Worm (Caenorhabditis elegans): ENCODE results near the gene cut-5.

DNA sequence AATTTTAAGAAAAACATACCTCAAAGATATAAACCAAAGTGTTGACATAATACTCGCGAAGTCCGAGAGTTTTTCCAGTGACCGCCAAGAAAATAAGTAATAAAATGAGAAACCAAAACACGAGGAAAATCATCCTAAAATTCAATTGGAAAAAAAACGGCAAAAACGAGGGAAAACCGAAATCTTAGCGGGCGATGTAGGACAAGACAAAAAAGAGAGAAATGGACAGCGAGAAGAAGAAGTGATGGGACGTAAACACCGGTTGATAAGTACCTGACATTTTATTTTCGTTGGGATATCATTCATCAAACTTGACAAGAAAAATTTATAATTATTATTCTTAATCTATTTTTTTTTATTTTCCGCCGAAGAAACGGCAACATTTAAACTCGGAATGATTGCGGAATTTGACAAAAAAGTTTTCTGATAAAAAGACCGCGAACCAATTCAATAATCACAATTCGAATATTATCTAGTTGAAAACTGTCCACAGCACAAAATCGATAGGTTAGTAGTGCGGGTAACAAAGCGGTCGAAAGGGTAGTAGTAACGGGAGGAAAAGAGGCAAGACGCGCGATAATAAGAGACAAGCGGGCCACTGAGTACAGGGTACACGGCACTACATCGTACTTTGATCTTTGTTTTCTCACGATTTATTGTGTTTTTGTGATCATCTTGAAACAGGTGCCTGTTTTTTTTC, 10.5 kb downstream of the cut-5 start, which contains the start of gene acl-5:
- TF ChIP-seq ref-1 (GFP tag; conservative IDR thresholded peaks at IDR 0.05) (no peak), cog-1 (tag; optimal IDR thresholded peaks at IDR 0.05) (no peak), flt-1 (GFP tag; IDR thresholded peaks at IDR 0.05) (no peak), ztf-23 (GFP tag; IDR thresholded peaks at IDR 0.05) (no peak), T22C8.4 (GFP tag; IDR thresholded peaks at IDR 0.05) (no peak), klf-2 (GFP tag; conservative IDR thresholded peaks at IDR 0.05) (no peak), tab-1 (GFP tag; IDR thresholded peaks at IDR 0.05) (no peak)

All from whole organism, midembryonic.